Worm (Caenorhabditis elegans) whole organism, late embryonic: Measurements from ENCODE around the gene C46F11.6.

Source experiments
- ceh-22 ChIP-seq: sonication (generic microtip); optimal IDR thresholded peaks from 2 replicates; lab custom pipeline; 2017; ENCODE audit warnings: missing biosample characterization, missing genetic modification characterization
- dve-1 ChIP-seq: sonication (generic microtip); optimal IDR thresholded peaks from 2 replicates; lab custom pipeline; 2017; ENCODE audit warnings: antibody characterized with exemption, mild to moderate bottlenecking, missing genetic modification characterization, missing compliant biosample characterization
- fkh-10 ChIP-seq: fragments of 150-350 bp; optimal IDR thresholded peaks from 2 replicates; lab custom pipeline; 2014; ENCODE audit warnings: missing biosample characterization, missing genetic modification reagents, missing genetic modification characterization
- rnt-1 ChIP-seq: sonication (generic microtip); optimal IDR thresholded peaks from 2 replicates; lab custom pipeline; 2016; ENCODE audit warnings: missing genetic modification characterization, missing compliant biosample characterization
- sox-4 ChIP-seq: sonication (generic microtip); optimal IDR thresholded peaks from 2 replicates; lab custom pipeline; 2017; ENCODE audit warnings: mild to moderate bottlenecking, missing genetic modification characterization, inconsistent platforms, missing compliant biosample characterization
- unc-55 ChIP-seq: sonication (generic microtip); optimal IDR thresholded peaks from 2 replicates; lab custom pipeline; 2017; ENCODE audit warnings: missing biosample characterization, missing genetic modification reagents, missing genetic modification characterization

- TF ChIP-seq dve-1 (tag; lab: Kevin White, UChicago) (no peak), unc-55 (GFP tag; lab: Kevin White, UChicago) (no peak), ceh-22 (tag; lab: Kevin White, UChicago) (no peak), rnt-1 (tag; lab: Kevin White, UChicago) (no peak), sox-4 (no peak), fkh-10 (GFP tag; lab: Kevin White, UChicago) (no peak)
These were observed 37.9 kb downstream of the C46F11.6 start for ce11 chrIII:3632379-3632778.
